Worm (Caenorhabditis elegans): ENCODE results near the gene W08E12.7.

The W08E12.7 gene

ce11 chrIV:3337275-3337674 lies 42.3 kb downstream of the W08E12.7 start (continued):
- TF ChIP-seq B0035.1 (tag; optimal IDR thresholded peaks at IDR 0.05) (no peak), F23B12.7 (tag; optimal IDR thresholded peaks at IDR 0.05; ENCODE audit: insufficient read depth) (no peak), B0019.2 (GFP tag; conservative IDR thresholded peaks at IDR 0.05) (no peak), nfya-2 (GFP tag; IDR thresholded peaks at IDR 0.05) (no peak), madf-6 (GFP tag; IDR thresholded peaks at IDR 0.05) (peak; percentile 35), T26A5.8 (tag; optimal IDR thresholded peaks at IDR 0.05) (no peak), madf-3 (GFP tag; IDR thresholded peaks at IDR 0.05) (peak; percentile 59; the same call in 1 of the 2 replicates), zfh-2 (GFP tag; conservative IDR thresholded peaks at IDR 0.05) (peak; percentile 94), tbx-9 (tag; optimal IDR thresholded peaks at IDR 0.05; ENCODE audit: borderline replicate concordance) (no peak), nhr-27 (tag; optimal IDR thresholded peaks at IDR 0.05) (no peak), somi-1 (GFP tag; optimal IDR thresholded peaks at IDR 0.05) (peak; percentile 42), mel-28 (tag; optimal IDR thresholded peaks at IDR 0.05; ENCODE audit: borderline replicate concordance) (no peak), madf-8 (GFP tag; conservative IDR thresholded peaks at IDR 0.05) (no peak), K12H6.12 (tag; optimal IDR thresholded peaks at IDR 0.05) (no peak), Y95B8A.8 (GFP tag; IDR thresholded peaks at IDR 0.05) (no peak), ceh-79 (tag; optimal IDR thresholded peaks at IDR 0.05) (no peak), ztf-3 (GFP tag; optimal IDR thresholded peaks at IDR 0.05) (no peak), atf-7 (tag; optimal IDR thresholded peaks at IDR 0.05) (no peak), nhr-179 (tag; optimal IDR thresholded peaks at IDR 0.05) (no peak), rec-8 (tag; optimal IDR thresholded peaks at IDR 0.05) (no peak), nhr-90 (tag; optimal IDR thresholded peaks at IDR 0.05) (no peak), unc-130 (GFP tag; optimal IDR thresholded peaks at IDR 0.05) (no peak), snpc-1.3 (tag; optimal IDR thresholded peaks at IDR 0.05; ENCODE audit: insufficient read depth) (no peak), athp-1 (tag; optimal IDR thresholded peaks at IDR 0.05) (no peak), F33H1.4 (GFP tag; IDR thresholded peaks at IDR 0.05) (no peak), mes-4 (tag; optimal IDR thresholded peaks at IDR 0.05) (no peak), hlh-12 (tag; optimal IDR thresholded peaks at IDR 0.05) (no peak), ZK185.1 (tag; optimal IDR thresholded peaks at IDR 0.05; ENCODE audit: poor library complexity, severe bottlenecking) (no peak)

- TF ChIP-seq F55B11.4 (tag; optimal IDR thresholded peaks at IDR 0.05; ENCODE audit: borderline replicate concordance, insufficient read depth) (no peak), T07F8.4 (tag; optimal IDR thresholded peaks at IDR 0.05) (no peak), mel-28 (tag; optimal IDR thresholded peaks at IDR 0.05; ENCODE audit: borderline replicate concordance) (no peak), attf-6 (GFP tag; IDR thresholded peaks at IDR 0.05) (no peak), dox-1 (GFP tag; IDR thresholded peaks at IDR 0.05) (no peak), nfya-2 (GFP tag; IDR thresholded peaks at IDR 0.05) (no peak), lin-54 (GFP tag; optimal IDR thresholded peaks at IDR 0.05) (peak; percentile 25), tlf-1 (GFP tag; optimal IDR thresholded peaks at IDR 0.05) (no peak), lsl-1 (GFP tag; optimal IDR thresholded peaks at IDR 0.05) (peak; percentile 23), ztf-18 (tag; optimal IDR thresholded peaks at IDR 0.05) (peak; percentile 35), mcd-1 (GFP tag; IDR thresholded peaks at IDR 0.05) (no peak; the same call in 1 of the 2 replicates), hlh-26 (GFP tag; conservative IDR thresholded peaks at IDR 0.05) (no peak), Y95B8A.8 (GFP tag; IDR thresholded peaks at IDR 0.05) (0 out of 2 replicates have a peak, but pooled peaks have one; percentile 29), tbp1 (GFP tag; optimal IDR thresholded peaks at IDR 0.05) (peak; percentile 14), nhr-120 (GFP tag; IDR thresholded peaks at IDR 0.05) (no peak), D2030.7 (GFP tag; IDR thresholded peaks at IDR 0.05) (peak; percentile 34; the same call in 1 of the 2 replicates), lin-26 (GFP tag; IDR thresholded peaks at IDR 0.05) (peak; percentile 58; the same call in 1 of the 2 replicates), sdz-38 (tag; optimal IDR thresholded peaks at IDR 0.05) (no peak), ceh-100 (GFP tag; IDR thresholded peaks at IDR 0.05) (peak; percentile 15; the same call in 1 of the 2 replicates), rcor-1 (GFP tag; IDR thresholded peaks at IDR 0.05) (peak; percentile 65; the same call in 1 of the 2 replicates), bed-1 (GFP tag; IDR thresholded peaks at IDR 0.05) (0 out of 2 replicates have a peak, but pooled peaks have one; percentile 65), sptf-2 (GFP tag; optimal IDR thresholded peaks at IDR 0.05) (no peak), athp-1 (tag; optimal IDR thresholded peaks at IDR 0.05) (no peak), ama-1 (optimal IDR thresholded peaks at IDR 0.05) (peak; percentile 47), ama-1 (GFP tag; optimal IDR thresholded peaks at IDR 0.05) (no peak)
Observed at ce11 chrIV:3338176-3338575, 43.2 kb downstream of the W08E12.7 start.

All from whole organism, young adult.